Worm (Caenorhabditis elegans) whole organism, early embryonic: Measurements from ENCODE around the gene K11H12.10.

Experiments
- B0310.2 ChIP-seq: sonication (generic microtip); optimal IDR thresholded peaks from 2 replicates; lab custom pipeline; 2016; ENCODE audit warnings: mild to moderate bottlenecking, missing genetic modification characterization, missing compliant biosample characterization
- F13C5.2 ChIP-seq: sonication (generic microtip); optimal IDR thresholded peaks from 2 replicates; lab custom pipeline; 2017; ENCODE audit warnings: mild to moderate bottlenecking, missing genetic modification characterization, inconsistent platforms, missing compliant biosample characterization
- aly-1 ChIP-seq: sonication (generic microtip); optimal IDR thresholded peaks from 2 replicates; lab custom pipeline; 2016; ENCODE audit warnings: missing genetic modification characterization, missing compliant biosample characterization
- ama-1 ChIP-seq: fragments of 150-350 bp; optimal IDR thresholded peaks from 2 replicates; lab custom pipeline; 2014
- flt-1 ChIP-seq: fragments of 200-800 bp; sonication (Bioruptor generic); IDR thresholded peaks from 2 replicates; pipeline ENCODE4 v1.3.6; 2022; ENCODE audit warnings: missing genetic modification characterization, missing compliant biosample characterization
- hmg-4 ChIP-seq: fragments of 200-800 bp; sonication (Bioruptor generic); optimal IDR thresholded peaks from 2 replicates; lab custom pipeline; 2018; ENCODE audit warnings: mild to moderate bottlenecking, missing genetic modification characterization, missing compliant biosample characterization
- pes-1 ChIP-seq: fragments of 200-800 bp; sonication (Bioruptor generic); IDR thresholded peaks from 2 replicates; pipeline ENCODE4 v1.3.6; 2022; ENCODE audit warnings: missing genetic modification reagents, missing genetic modification characterization, missing compliant biosample characterization
- sea-1 ChIP-seq: fragments of 200-800 bp; sonication (Bioruptor generic); conservative IDR thresholded peaks from 2 replicates; pipeline ENCODE4 v1.3.6; 2022; ENCODE audit warnings: missing genetic modification characterization, missing compliant biosample characterization
- tbx-11 ChIP-seq: fragments of 200-800 bp; sonication (Bioruptor generic); IDR thresholded peaks from 2 replicates; pipeline ENCODE4 v1.3.6; 2022; ENCODE audit warnings: missing genetic modification characterization, missing compliant biosample characterization
- tra-4 ChIP-seq: sonication (generic microtip); optimal IDR thresholded peaks from 2 replicates; lab custom pipeline; 2017; ENCODE audit warnings: missing genetic modification characterization, missing compliant biosample characterization

DNA sequence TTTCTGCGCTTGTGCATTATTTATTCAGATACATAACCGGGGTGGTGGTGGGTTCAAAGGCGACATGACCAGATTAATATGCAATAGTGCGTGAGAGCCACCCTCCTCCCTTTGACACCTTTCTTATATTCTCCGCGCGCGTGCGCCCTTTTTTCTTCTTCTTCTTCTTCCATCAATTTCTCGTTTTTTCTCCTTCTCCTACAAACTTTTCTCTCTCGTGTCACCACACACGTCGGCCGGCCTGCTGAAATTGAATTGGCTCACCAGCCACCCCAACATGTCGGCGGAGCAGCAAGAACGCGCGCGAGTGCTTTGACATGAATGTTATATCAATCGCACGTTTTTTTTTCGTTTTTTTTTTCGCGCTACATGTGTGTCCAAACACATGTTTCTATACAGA lies 16.3 kb upstream of the K11H12.10 start:
- TF ChIP-seq sea-1 (GFP tag; lab: Robert Waterston, UW) (no peak), ama-1 (lab: Kevin White, UChicago) (no peak), tra-4 (tag; lab: Kevin White, UChicago) (no peak), pes-1 (no peak), B0310.2 (no peak), tbx-11 (no peak), hmg-4 (GFP tag; lab: Kevin White, UChicago) (no peak), F13C5.2 (tag; lab: Kevin White, UChicago) (no peak), flt-1 (no peak), aly-1 (tag; lab: Kevin White, UChicago) (no peak)
